Worm (Caenorhabditis elegans) whole organism, midembryonic: ENCODE measurements around the gene apt-9.

ENCODE experiments used
- T22C8.4 ChIP-seq: fragments of 200-800 bp; sonication (Bioruptor generic); IDR thresholded peaks from 2 replicates; pipeline ENCODE4 v1.3.6; 2022; ENCODE audit warnings: missing genetic modification characterization, missing compliant biosample characterization
- cog-1 ChIP-seq: sonication (generic microtip); optimal IDR thresholded peaks from 2 replicates; lab custom pipeline; 2016; ENCODE audit warnings: missing genetic modification characterization, missing compliant biosample characterization
- flt-1 ChIP-seq: fragments of 200-800 bp; sonication (Bioruptor generic); IDR thresholded peaks from 2 replicates; pipeline ENCODE4 v1.3.6; 2022; ENCODE audit warnings: missing genetic modification characterization, missing compliant biosample characterization
- klf-2 ChIP-seq: fragments of 200-800 bp; sonication (Bioruptor generic); conservative IDR thresholded peaks from 2 replicates; pipeline ENCODE4 v1.3.6; 2022; ENCODE audit warnings: missing genetic modification reagents, missing genetic modification characterization, missing compliant biosample characterization
- med-1 ChIP-seq: sonication (generic microtip); optimal IDR thresholded peaks from 2 replicates; lab custom pipeline; 2017; ENCODE audit warnings: missing genetic modification characterization, mild to moderate bottlenecking, missing compliant biosample characterization, antibody characterized with exemption, missing genetic modification reagents; ENCODE audit not compliant: insufficient read depth
- ref-1 ChIP-seq: fragments of 200-800 bp; sonication (Bioruptor generic); conservative IDR thresholded peaks from 2 replicates; pipeline ENCODE4 v1.3.6; 2022; ENCODE audit warnings: missing genetic modification reagents, missing genetic modification characterization, missing compliant biosample characterization
- tab-1 ChIP-seq: fragments of 200-800 bp; sonication (Bioruptor generic); IDR thresholded peaks from 2 replicates; pipeline ENCODE4 v1.3.6; 2022; ENCODE audit warnings: missing genetic modification characterization, missing compliant biosample characterization
- ztf-23 ChIP-seq: fragments of 200-800 bp; sonication (Bioruptor generic); IDR thresholded peaks from 2 replicates; pipeline ENCODE4 v1.3.6; 2022; ENCODE audit warnings: missing genetic modification reagents, missing genetic modification characterization, missing compliant biosample characterization
- ztf-29 ChIP-seq: fragments of 200-800 bp; sonication (Bioruptor generic); IDR thresholded peaks from 2 replicates; pipeline ENCODE4 v1.3.6; 2022; ENCODE audit warnings: missing genetic modification reagents, missing genetic modification characterization, missing compliant biosample characterization

The apt-9 gene

DNA sequence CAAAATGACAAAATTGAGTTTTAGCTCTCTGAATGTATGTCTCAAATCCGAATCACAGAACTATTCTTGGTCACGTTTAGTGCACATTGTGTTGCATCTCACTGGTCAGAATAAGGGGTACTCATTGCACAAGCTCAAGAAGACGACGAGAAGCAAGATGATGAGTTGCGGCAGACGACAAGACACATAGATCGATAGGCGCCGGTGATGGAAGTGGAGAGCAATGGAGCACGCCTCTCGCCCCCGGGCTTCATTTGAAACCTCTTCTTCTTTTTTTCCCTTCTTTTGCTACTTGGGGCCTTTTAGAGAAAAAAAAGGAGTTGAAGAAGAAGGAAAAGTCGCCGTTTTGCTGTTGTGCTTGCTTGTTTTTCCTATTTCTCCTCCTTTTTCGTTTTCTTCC is at the start of gene apt-9:
apt-9 (plus strand) TSS at position 194 of the 400 bp plus-strand sequence.
- TF ChIP-seq T22C8.4 (GFP tag; lab: Robert Waterston, UW) (no peak), ztf-29 (GFP tag; lab: Robert Waterston, UW) (no peak), med-1 (GFP tag; lab: Kevin White, UChicago) (no peak), flt-1 (GFP tag; lab: Robert Waterston, UW) (no peak), cog-1 (tag; lab: Kevin White, UChicago) (no peak), ref-1 (GFP tag; lab: Robert Waterston, UW) (no peak)

DNA sequence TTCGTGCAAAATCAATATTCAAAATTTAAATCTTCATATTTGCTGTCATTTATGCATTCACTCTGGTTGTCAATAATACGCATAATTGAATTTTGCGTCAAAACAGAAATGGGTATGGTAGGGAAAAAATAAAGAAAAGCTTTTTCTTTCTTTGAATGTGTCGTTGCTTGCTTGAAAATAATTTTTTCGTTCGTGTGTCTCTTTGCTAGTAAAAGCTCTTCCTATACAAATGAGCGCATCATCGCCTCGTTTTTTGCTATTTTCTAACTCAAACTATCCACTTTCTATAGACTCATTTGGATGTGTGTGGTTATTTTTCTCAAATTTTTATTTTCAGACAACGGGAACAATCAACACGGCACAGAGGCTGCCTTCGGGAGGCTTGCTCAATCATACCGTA is 39.7 kb upstream of the apt-9 start, which contains the start of gene ldb-1:
ldb-1 (plus strand) TSS at position 301 of the 400 bp plus-strand sequence.
- TF ChIP-seq ref-1 (GFP tag; lab: Robert Waterston, UW) (no peak), klf-2 (GFP tag; lab: Robert Waterston, UW) (no peak), flt-1 (GFP tag; lab: Robert Waterston, UW) (no peak), T22C8.4 (GFP tag; lab: Robert Waterston, UW) (no peak), ztf-29 (GFP tag; lab: Robert Waterston, UW) (no peak), med-1 (GFP tag; lab: Kevin White, UChicago) (no peak), ztf-23 (GFP tag; lab: Robert Waterston, UW) (no peak), tab-1 (no peak), cog-1 (tag; lab: Kevin White, UChicago) (no peak)

DNA sequence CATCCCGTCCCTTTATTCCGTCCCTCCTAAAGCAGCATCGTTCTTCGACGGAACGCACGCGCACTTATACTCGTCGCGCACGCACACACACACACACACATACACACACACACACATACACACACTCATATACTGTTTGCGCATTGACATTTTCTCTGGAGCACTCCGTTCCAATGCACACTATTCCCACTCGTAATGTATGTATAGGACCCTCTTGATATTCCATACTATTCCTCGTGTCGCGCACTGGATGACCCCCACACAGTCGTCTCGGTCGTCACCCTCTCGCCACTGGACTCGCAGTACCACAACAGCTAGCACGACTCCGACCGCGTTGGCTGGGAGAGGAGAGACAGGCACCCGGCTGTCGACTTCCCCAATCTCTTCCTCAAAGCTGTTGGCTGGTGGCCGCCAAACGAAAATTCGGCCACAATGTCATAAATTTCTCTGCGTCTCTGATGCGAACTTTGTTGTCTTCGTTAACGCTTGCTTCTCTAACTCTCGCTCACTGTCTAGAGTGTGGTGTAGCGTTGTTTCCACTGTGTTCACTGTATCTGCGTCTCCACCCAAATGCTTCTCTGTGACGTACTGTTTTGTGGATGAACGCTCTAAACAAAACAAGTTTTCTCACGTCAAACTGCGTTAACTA is 37.2 kb upstream of the apt-9 start:
- TF ChIP-seq flt-1 (GFP tag; lab: Robert Waterston, UW) (peak; percentile 74; the same call in 1 of the 2 replicates), cog-1 (tag; lab: Kevin White, UChicago) (peak; percentile 96), ztf-29 (GFP tag; lab: Robert Waterston, UW) (peak; percentile 58; the same call in 1 of the 2 replicates), ref-1 (GFP tag; lab: Robert Waterston, UW) (0 out of 2 replicates have a peak, but pooled peaks have one; percentile 14), med-1 (GFP tag; lab: Kevin White, UChicago) (no peak), ztf-23 (GFP tag; lab: Robert Waterston, UW) (no peak), tab-1 (no peak), klf-2 (GFP tag; lab: Robert Waterston, UW) (no peak; the same call in 1 of the 2 replicates)

DNA sequence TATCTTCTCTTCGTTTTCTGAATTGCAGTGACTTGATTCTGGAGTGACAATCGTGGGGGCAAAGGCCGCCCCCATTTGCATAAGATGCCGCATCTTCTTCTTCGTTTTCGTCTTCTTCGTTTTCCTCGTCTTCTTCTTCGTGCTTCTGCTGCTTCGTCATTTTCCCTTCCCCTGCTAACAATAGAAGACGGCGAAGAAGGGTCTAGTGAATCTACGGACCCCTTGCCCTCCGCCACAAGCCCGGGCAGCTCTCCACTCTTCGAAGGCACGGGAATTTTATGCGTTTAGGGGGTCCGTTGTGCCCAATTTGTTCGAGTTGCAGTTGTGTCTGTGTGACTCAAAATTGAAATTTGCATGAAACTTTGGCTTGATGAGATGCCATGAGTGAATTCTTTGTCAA is 36.5 kb upstream of the apt-9 start:
- TF ChIP-seq flt-1 (GFP tag; lab: Robert Waterston, UW) (peak; percentile 53; the same call in 1 of the 2 replicates), tab-1 (no peak), cog-1 (tag; lab: Kevin White, UChicago) (no peak)

DNA sequence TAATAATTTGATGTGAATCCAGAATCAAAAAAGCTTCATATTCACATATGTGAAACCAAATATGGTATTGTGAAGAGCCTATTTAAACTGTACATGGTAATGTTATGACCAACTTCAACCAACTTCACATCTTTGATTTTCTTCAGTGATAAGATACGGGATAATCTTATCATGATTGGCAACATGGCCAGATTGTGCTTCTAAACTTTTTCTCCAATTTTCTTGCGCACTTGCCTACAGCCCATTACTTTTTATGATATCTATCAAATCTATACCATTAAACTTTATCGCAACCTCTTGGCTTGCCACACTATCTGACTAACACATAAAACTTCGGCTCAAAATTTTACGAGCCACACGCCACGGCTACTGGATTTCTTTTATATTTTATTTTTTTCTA is 35.9 kb upstream of the apt-9 start:
- TF ChIP-seq med-1 (GFP tag; lab: Kevin White, UChicago) (no peak), cog-1 (tag; lab: Kevin White, UChicago) (no peak), T22C8.4 (GFP tag; lab: Robert Waterston, UW) (no peak), ztf-29 (GFP tag; lab: Robert Waterston, UW) (no peak), ztf-23 (GFP tag; lab: Robert Waterston, UW) (no peak), tab-1 (no peak), ref-1 (GFP tag; lab: Robert Waterston, UW) (no peak), klf-2 (GFP tag; lab: Robert Waterston, UW) (no peak), flt-1 (GFP tag; lab: Robert Waterston, UW) (no peak)

DNA sequence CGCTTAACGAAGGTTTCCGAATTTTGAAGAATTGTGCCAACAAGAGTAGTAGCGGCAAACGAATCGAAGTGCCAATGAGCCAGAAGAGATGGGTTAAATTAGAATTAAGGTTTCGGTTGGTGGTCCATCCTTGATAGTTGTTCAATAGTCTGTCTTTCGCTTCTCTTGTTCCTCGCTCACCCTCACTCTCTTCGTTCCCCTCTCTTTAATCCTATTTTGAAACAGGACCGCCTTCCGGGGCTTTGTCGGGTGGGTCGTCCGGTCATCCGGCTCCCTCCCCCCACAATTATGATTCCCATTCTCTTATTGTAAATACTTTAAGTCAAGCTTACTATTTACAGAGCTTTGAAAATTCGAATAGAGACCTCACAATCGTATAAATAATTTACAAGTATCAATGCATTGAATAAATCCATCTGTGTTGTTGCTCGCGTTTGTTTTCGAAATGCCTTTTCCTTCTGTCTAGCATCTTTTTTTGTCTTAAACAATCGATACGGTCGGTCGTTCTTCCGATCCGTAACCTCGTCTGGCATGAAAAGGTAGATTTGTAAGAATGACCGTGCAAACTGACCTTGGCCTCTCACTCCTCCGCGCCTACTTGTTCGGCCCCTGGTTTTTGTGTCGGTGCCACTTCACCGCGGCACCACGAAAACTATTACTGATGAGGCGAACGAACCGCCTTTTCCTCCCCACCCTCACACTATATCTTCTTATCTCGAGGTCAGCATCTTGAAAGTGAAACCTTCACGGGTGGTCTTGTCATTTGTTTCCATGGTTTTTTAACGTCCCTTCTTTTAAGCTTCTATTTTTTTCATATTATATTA is 35.0 kb upstream of the apt-9 start:
- TF ChIP-seq klf-2 (GFP tag; lab: Robert Waterston, UW) = no peak
- TF ChIP-seq ref-1 (GFP tag; lab: Robert Waterston, UW) = no peak
- no peak for TF ChIP-seq ztf-29 (GFP tag; lab: Robert Waterston, UW)
- TF ChIP-seq ztf-23 (GFP tag; lab: Robert Waterston, UW) = no peak
- no peak for TF ChIP-seq med-1 (GFP tag; lab: Kevin White, UChicago)
- no peak for TF ChIP-seq cog-1 (tag; lab: Kevin White, UChicago)

DNA sequence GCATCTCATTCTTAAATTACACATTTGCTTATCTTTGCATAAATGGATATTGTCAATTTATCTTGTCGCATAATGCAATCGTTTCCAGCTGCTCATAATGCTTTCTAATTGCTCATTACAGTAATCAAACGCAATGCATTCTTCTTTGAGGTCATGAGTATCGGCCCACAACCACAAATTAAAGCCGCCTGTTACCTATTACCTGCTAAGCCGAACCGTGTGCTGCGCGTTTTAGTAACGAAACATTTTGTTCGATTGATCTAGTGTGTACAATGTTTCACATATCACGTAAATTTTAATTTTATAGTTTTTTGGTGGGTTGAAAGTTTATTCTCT is 34.4 kb upstream of the apt-9 start:
- no peak for TF ChIP-seq med-1 (GFP tag; lab: Kevin White, UChicago)
- TF ChIP-seq ref-1 (GFP tag; lab: Robert Waterston, UW) = no peak
- TF ChIP-seq klf-2 (GFP tag; lab: Robert Waterston, UW) = no peak
- TF ChIP-seq ztf-23 (GFP tag; lab: Robert Waterston, UW) = no peak
- TF ChIP-seq tab-1 = no peak
- no peak for TF ChIP-seq cog-1 (tag; lab: Kevin White, UChicago)
- TF ChIP-seq ztf-29 (GFP tag; lab: Robert Waterston, UW) = no peak
- no peak for TF ChIP-seq flt-1 (GFP tag; lab: Robert Waterston, UW)
- no peak for TF ChIP-seq T22C8.4 (GFP tag; lab: Robert Waterston, UW)

DNA sequence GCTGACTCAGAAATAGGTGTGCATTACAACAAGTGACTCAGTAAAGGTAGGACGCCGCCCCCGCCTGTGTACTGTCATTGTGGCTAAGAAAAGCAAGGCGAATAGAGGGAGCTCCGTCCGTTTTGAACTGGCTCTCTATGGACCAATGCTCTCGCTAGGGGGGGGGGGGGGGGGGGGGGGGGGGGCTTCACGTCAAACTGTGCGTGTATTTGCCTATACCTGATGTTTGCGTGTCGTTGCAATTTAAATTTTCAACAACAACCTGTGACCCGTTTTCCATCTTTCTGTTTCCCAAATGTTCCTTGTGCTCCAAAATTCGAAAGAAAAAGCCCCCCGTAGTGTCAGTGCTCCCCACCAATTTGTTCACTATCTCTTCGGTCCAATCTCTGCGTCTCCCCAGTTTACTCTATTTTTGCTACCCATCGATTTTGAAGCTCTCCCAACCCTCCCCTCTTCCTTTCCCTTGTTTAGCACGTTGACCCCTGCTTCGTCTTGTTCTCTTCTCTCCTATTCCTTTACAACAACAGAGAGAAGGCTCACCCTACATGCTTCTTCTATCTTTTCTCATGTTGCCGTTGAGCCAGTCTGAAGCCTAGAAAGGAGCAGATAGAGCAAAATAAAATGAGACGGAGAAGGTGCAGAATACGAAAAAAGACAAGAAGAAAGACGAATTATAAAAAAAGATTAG is 33.8 kb upstream of the apt-9 start:
- TF ChIP-seq T22C8.4 (GFP tag; lab: Robert Waterston, UW) (0 out of 2 replicates have a peak, but pooled peaks have one; percentile 7), cog-1 (tag; lab: Kevin White, UChicago) (peak; percentile 25), klf-2 (GFP tag; lab: Robert Waterston, UW) (no peak), ref-1 (GFP tag; lab: Robert Waterston, UW) (no peak), med-1 (GFP tag; lab: Kevin White, UChicago) (no peak), tab-1 (0 out of 2 replicates have a peak, but pooled peaks have one; percentile 18)
